Fruit fly (Drosophila melanogaster): ENCODE results near the gene Fpgs1.

Fpgs1 gene

dm6 chrX:12580040-12580497 lies 31.6 kb upstream of the Fpgs1 start:
- TF ChIP-seq pan (optimal IDR thresholded peaks at IDR 0.05), result no peak
- TF ChIP-seq foxo (GFP tag; optimal IDR thresholded peaks at IDR 0.05), result no peak
- TF ChIP-seq GATAd (GFP tag; optimal IDR thresholded peaks at IDR 0.05), result no peak
- no peak for TF ChIP-seq Rel (GFP tag; optimal IDR thresholded peaks at IDR 0.05)
- peak; percentile 78 for TF ChIP-seq Rel (tag; optimal IDR thresholded peaks at IDR 0.05)
- peak; percentile 94 for TF ChIP-seq psq (GFP tag; optimal IDR thresholded peaks at IDR 0.05)
- no peak for TF ChIP-seq br (GFP tag; optimal IDR thresholded peaks at IDR 0.05)
- no peak for TF ChIP-seq dmrt93B (GFP tag; optimal IDR thresholded peaks at IDR 0.05)
- no peak for TF ChIP-seq dsf (GFP tag; optimal IDR thresholded peaks at IDR 0.05; ENCODE audit: borderline replicate concordance)
- TF ChIP-seq sage (GFP tag; optimal IDR thresholded peaks at IDR 0.05), result no peak
- TF ChIP-seq rgr (GFP tag; optimal IDR thresholded peaks at IDR 0.05), result no peak
- TF ChIP-seq Hnf4 (GFP tag; optimal IDR thresholded peaks at IDR 0.05), result no peak
- no peak for TF ChIP-seq dl (GFP tag; optimal IDR thresholded peaks at IDR 0.05; ENCODE audit: insufficient read depth in 1 of 2, partially characterized antibody in 2 of 2)
- no peak for TF ChIP-seq Sp1 (GFP tag; optimal IDR thresholded peaks at IDR 0.05)
- TF ChIP-seq Vsx2 (GFP tag; optimal IDR thresholded peaks at IDR 0.05; ENCODE audit: partially characterized antibody), result no peak
- no peak for TF ChIP-seq OdsH (GFP tag; optimal IDR thresholded peaks at IDR 0.05)
- no peak for TF ChIP-seq Abd-B (GFP tag; optimal IDR thresholded peaks at IDR 0.05)
- TF ChIP-seq woc (GFP tag; optimal IDR thresholded peaks at IDR 0.05), result no peak
- TF ChIP-seq N (GFP tag; optimal IDR thresholded peaks at IDR 0.05), result peak; percentile 54
- no peak for TF ChIP-seq brk (GFP tag; optimal IDR thresholded peaks at IDR 0.05)
- TF ChIP-seq ey (GFP tag; optimal IDR thresholded peaks at IDR 0.05), result no peak
- TF ChIP-seq Jra (GFP tag; optimal IDR thresholded peaks at IDR 0.05), result no peak
- TF ChIP-seq Hr83 (GFP tag; optimal IDR thresholded peaks at IDR 0.05; ENCODE audit: poor library complexity, severe bottlenecking), result no peak
- no peak for TF ChIP-seq Myc (optimal IDR thresholded peaks at IDR 0.05)
- no peak for TF ChIP-seq Hr78 (GFP tag; optimal IDR thresholded peaks at IDR 0.05)
- no peak for TF ChIP-seq lola (GFP tag; optimal IDR thresholded peaks at IDR 0.05)
- TF ChIP-seq Dif (GFP tag; optimal IDR thresholded peaks at IDR 0.05; ENCODE audit: partially characterized antibody), result peak; percentile 66
- TF ChIP-seq fru (GFP tag; optimal IDR thresholded peaks at IDR 0.05), result no peak
- no peak for TF ChIP-seq Mio (GFP tag; optimal IDR thresholded peaks at IDR 0.05)
- peak; percentile 64 for TF ChIP-seq jim (GFP tag; optimal IDR thresholded peaks at IDR 0.05)
- TF ChIP-seq HLH106 (tag; optimal IDR thresholded peaks at IDR 0.05), result no peak
- TF ChIP-seq CrebA (GFP tag; optimal IDR thresholded peaks at IDR 0.05; ENCODE audit: borderline replicate concordance), result no peak
- no peak for TF ChIP-seq h (GFP tag; optimal IDR thresholded peaks at IDR 0.05)
- TF ChIP-seq usp (GFP tag; optimal IDR thresholded peaks at IDR 0.05), result no peak

- TF ChIP-seq woc (GFP tag; optimal IDR thresholded peaks at IDR 0.05), result no peak
- TF ChIP-seq fru (GFP tag; optimal IDR thresholded peaks at IDR 0.05), result peak; percentile 16
- TF ChIP-seq foxo (GFP tag; optimal IDR thresholded peaks at IDR 0.05), result peak in 1 of 2 experiments; percentile 14
- TF ChIP-seq HLH106 (tag; optimal IDR thresholded peaks at IDR 0.05), result no peak
- TF ChIP-seq h (GFP tag; optimal IDR thresholded peaks at IDR 0.05), result peak; percentile 12
- TF ChIP-seq CG9705 (GFP tag; optimal IDR thresholded peaks at IDR 0.05), result no peak
- peak; percentile 8 for TF ChIP-seq rgr (GFP tag; optimal IDR thresholded peaks at IDR 0.05)
- TF ChIP-seq Jra (GFP tag; optimal IDR thresholded peaks at IDR 0.05), result no peak
- no peak for TF ChIP-seq ey (GFP tag; optimal IDR thresholded peaks at IDR 0.05)
Measured at dm6 chrX:12580498-12581304, 31.0 kb upstream of the Fpgs1 start.

- TF ChIP-seq Sp1 (GFP tag; optimal IDR thresholded peaks at IDR 0.05) (no peak), Mio (GFP tag; optimal IDR thresholded peaks at IDR 0.05) (no peak), dsf (GFP tag; optimal IDR thresholded peaks at IDR 0.05; ENCODE audit: borderline replicate concordance) (no peak), Vsx2 (GFP tag; optimal IDR thresholded peaks at IDR 0.05; ENCODE audit: partially characterized antibody) (no peak), woc (GFP tag; optimal IDR thresholded peaks at IDR 0.05) (no peak), Myc (optimal IDR thresholded peaks at IDR 0.05) (no peak), CrebA (GFP tag; optimal IDR thresholded peaks at IDR 0.05; ENCODE audit: borderline replicate concordance) (no peak), tai (GFP tag; optimal IDR thresholded peaks at IDR 0.05) (no peak), dl (GFP tag; optimal IDR thresholded peaks at IDR 0.05; ENCODE audit: insufficient read depth in 1 of 2, partially characterized antibody in 2 of 2) (no peak), rgr (GFP tag; optimal IDR thresholded peaks at IDR 0.05) (no peak), CG32264 (GFP tag; optimal IDR thresholded peaks at IDR 0.05) (no peak), OdsH (GFP tag; optimal IDR thresholded peaks at IDR 0.05) (no peak), sv (GFP tag; optimal IDR thresholded peaks at IDR 0.05) (no peak), usp (GFP tag; optimal IDR thresholded peaks at IDR 0.05) (no peak), brk (GFP tag; optimal IDR thresholded peaks at IDR 0.05) (no peak), br (GFP tag; optimal IDR thresholded peaks at IDR 0.05) (no peak)
Measured at dm6 chrX:12581305-12581676, 30.4 kb upstream of the Fpgs1 start.

All from whole organism, wandering third instar larva.